Worm (Caenorhabditis elegans): ENCODE data around the gene F44G4.3.

DNA sequence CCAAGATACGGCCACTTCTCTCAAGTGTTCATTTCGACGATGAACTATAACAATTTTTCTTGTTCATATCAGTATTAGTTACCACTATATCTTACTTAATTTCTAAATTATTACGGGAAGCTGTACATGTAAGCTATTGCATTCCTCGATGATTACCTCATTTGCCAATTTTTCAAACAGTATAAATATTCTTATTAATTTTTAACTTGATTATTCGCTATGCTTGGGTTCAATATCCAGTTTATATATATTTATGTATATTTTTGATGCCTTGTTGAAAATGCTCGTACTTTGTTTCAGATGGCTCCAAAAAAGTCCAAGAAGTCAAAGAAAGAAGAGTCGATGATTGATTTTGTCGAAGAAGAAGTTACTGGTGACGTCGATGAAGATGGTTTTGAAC lies 3.1 kb downstream of the F44G4.3 start, which contains the start of gene F44G4.1:
- TF ChIP-seq egl-27 (tag; optimal IDR thresholded peaks at IDR 0.05): no peak
- no peak for TF ChIP-seq mdl-1 (tag; optimal IDR thresholded peaks at IDR 0.05)
- no peak for TF ChIP-seq jun-1 (tag; optimal IDR thresholded peaks at IDR 0.05)
- no peak for TF ChIP-seq ztf-11 (tag; optimal IDR thresholded peaks at IDR 0.05)
- no peak for TF ChIP-seq tlp-1 (tag; optimal IDR thresholded peaks at IDR 0.05)
- TF ChIP-seq sup-37 (GFP tag; optimal IDR thresholded peaks at IDR 0.05): no peak
